Worm (Caenorhabditis elegans) whole organism, young adult: ENCODE results near the gene lido-10.

Source experiments
- C06A6.2 ChIP-seq: fragments of 200-800 bp; sonication (Bioruptor generic); conservative IDR thresholded peaks from 2 replicates; pipeline ENCODE4 v1.3.6; 2022; ENCODE audit warnings: missing genetic modification characterization, missing compliant biosample characterization
- D2030.7 ChIP-seq: fragments of 200-800 bp; sonication (Bioruptor generic); IDR thresholded peaks from 2 replicates; pipeline ENCODE4 v1.3.6; 2022; ENCODE audit warnings: missing genetic modification reagents, missing genetic modification characterization, missing compliant biosample characterization
- F37B4.10 ChIP-seq: fragments of 200-800 bp; sonication (Bioruptor generic); IDR thresholded peaks from 2 replicates; pipeline ENCODE4 v1.3.6; 2022; ENCODE audit warnings: missing genetic modification characterization, missing compliant biosample characterization
- F49E8.2 ChIP-seq: sonication (generic microtip); optimal IDR thresholded peaks from 3 replicates; lab custom pipeline; 2017; ENCODE audit warnings: missing genetic modification characterization, mild to moderate bottlenecking, missing compliant biosample characterization, antibody characterized with exemption, moderate library complexity; ENCODE audit not compliant: insufficient read depth
- F52B5.7 ChIP-seq: sonication (generic microtip); optimal IDR thresholded peaks from 2 replicates; lab custom pipeline; 2016; ENCODE audit warnings: mild to moderate bottlenecking, missing genetic modification characterization, missing compliant biosample characterization
- K11D2.4 ChIP-seq: fragments of 200-800 bp; sonication (Bioruptor generic); IDR thresholded peaks from 2 replicates; pipeline ENCODE4 v1.3.6; 2022; ENCODE audit warnings: missing genetic modification reagents, missing genetic modification characterization, missing compliant biosample characterization
- T07F8.4 ChIP-seq: sonication (generic microtip); optimal IDR thresholded peaks from 2 replicates; lab custom pipeline; 2016; ENCODE audit warnings: mild to moderate bottlenecking, missing genetic modification characterization, moderate library complexity, missing compliant biosample characterization
- Y67H2A.10 ChIP-seq: fragments of 200-800 bp; sonication (Bioruptor generic); conservative IDR thresholded peaks from 2 replicates; pipeline ENCODE4 v1.3.6; 2022; ENCODE audit warnings: missing genetic modification reagents, missing genetic modification characterization, missing compliant biosample characterization
- Y95B8A.8 ChIP-seq: fragments of 200-800 bp; sonication (Bioruptor generic); IDR thresholded peaks from 2 replicates; pipeline ENCODE4 v1.3.6; 2022; ENCODE audit warnings: missing genetic modification reagents, missing genetic modification characterization, missing compliant biosample characterization
- aptf-2 ChIP-seq: fragments of 200-800 bp; sonication (Bioruptor generic); conservative IDR thresholded peaks from 2 replicates; pipeline ENCODE4 v1.3.6; 2022; ENCODE audit warnings: missing genetic modification reagents, missing genetic modification characterization, missing compliant biosample characterization
- attf-5 ChIP-seq: fragments of 200-800 bp; sonication (Bioruptor generic); optimal IDR thresholded peaks from 2 replicates; lab custom pipeline; 2018; ENCODE audit warnings: mild to moderate bottlenecking, missing genetic modification characterization, missing compliant biosample characterization
- bed-1 ChIP-seq: fragments of 200-800 bp; sonication (Bioruptor generic); IDR thresholded peaks from 2 replicates; pipeline ENCODE4 v1.3.6; 2022; ENCODE audit warnings: missing genetic modification reagents, missing genetic modification characterization, missing compliant biosample characterization
- ccch-3 ChIP-seq: fragments of 200-800 bp; sonication (Bioruptor generic); optimal IDR thresholded peaks from 2 replicates; lab custom pipeline; 2018; ENCODE audit warnings: mild to moderate bottlenecking, missing genetic modification characterization, missing compliant biosample characterization
- cebp-2 ChIP-seq: fragments of 200-800 bp; sonication (Bioruptor generic); IDR thresholded peaks from 2 replicates; pipeline ENCODE4 v1.3.6; 2022; ENCODE audit warnings: missing genetic modification characterization, missing compliant biosample characterization
- ceh-79 ChIP-seq: sonication (generic microtip); optimal IDR thresholded peaks from 2 replicates; lab custom pipeline; 2017; ENCODE audit warnings: mild to moderate bottlenecking, missing genetic modification characterization, missing compliant biosample characterization
- die-1 ChIP-seq: sonication (generic microtip); optimal IDR thresholded peaks from 2 replicates; lab custom pipeline; 2016; ENCODE audit warnings: missing genotype, mild to moderate bottlenecking, missing genetic modification characterization, missing compliant biosample characterization
- dpff-1 ChIP-seq: sonication (generic microtip); optimal IDR thresholded peaks from 2 replicates; lab custom pipeline; 2017; ENCODE audit warnings: mild to moderate bottlenecking, missing genetic modification characterization, missing compliant biosample characterization
- egl-44 ChIP-seq: fragments of 200-800 bp; sonication (Bioruptor generic); IDR thresholded peaks from 2 replicates; pipeline ENCODE4 v1.3.6; 2022; ENCODE audit warnings: missing genetic modification reagents, missing genetic modification characterization, missing compliant biosample characterization
- hmg-1.2 ChIP-seq: fragments of 200-800 bp; sonication (Bioruptor generic); IDR thresholded peaks from 2 replicates; pipeline ENCODE4 v1.3.6; 2022; ENCODE audit warnings: missing genetic modification reagents, missing genetic modification characterization, missing compliant biosample characterization
- hmg-20 ChIP-seq: fragments of 200-800 bp; sonication (Bioruptor generic); IDR thresholded peaks from 2 replicates; pipeline ENCODE4 v1.3.6; 2022; ENCODE audit warnings: missing genetic modification reagents, missing genetic modification characterization, missing compliant biosample characterization
- hsf-1 ChIP-seq: fragments of 200-800 bp; sonication (Bioruptor generic); IDR thresholded peaks from 2 replicates; pipeline ENCODE4 v1.3.6; 2022; ENCODE audit warnings: missing genetic modification reagents, missing genetic modification characterization, missing compliant biosample characterization
- lag-1 ChIP-seq: fragments of 200-800 bp; sonication (Bioruptor generic); IDR thresholded peaks from 2 replicates; pipeline ENCODE4 v1.3.6; 2022; ENCODE audit warnings: missing genetic modification reagents, missing genetic modification characterization, missing compliant biosample characterization
- let-607 ChIP-seq, 2 experiments: fragments of 200-800 bp in 1 of 2; sonication (Bioruptor generic) in 1 of 2; sonication (generic microtip) in 1 of 2; optimal IDR thresholded peaks; 2 replicates each; lab custom pipeline; 2016 to 2018; ENCODE audit warnings: mild to moderate bottlenecking in 2 of 2, missing compliant biosample characterization in 2 of 2, missing genetic modification characterization in 2 of 2, moderate library complexity in 2 of 2, missing genotype in 1 of 2
- lsl-1 ChIP-seq: fragments of 200-800 bp; sonication (Bioruptor generic); optimal IDR thresholded peaks from 2 replicates; lab custom pipeline; 2018; ENCODE audit warnings: mild to moderate bottlenecking, missing genetic modification characterization, moderate library complexity, missing compliant biosample characterization
- lsy-27 ChIP-seq: sonication (generic microtip); optimal IDR thresholded peaks from 2 replicates; lab custom pipeline; 2017; ENCODE audit warnings: missing genetic modification characterization, mild to moderate bottlenecking, missing compliant biosample characterization, antibody characterized with exemption, missing genotype, borderline replicate concordance; ENCODE audit not compliant: insufficient read depth
- madf-10 ChIP-seq: sonication (generic microtip); optimal IDR thresholded peaks from 2 replicates; lab custom pipeline; 2016; ENCODE audit warnings: mild to moderate bottlenecking, missing genetic modification characterization, missing compliant biosample characterization
- mcd-1 ChIP-seq: fragments of 200-800 bp; sonication (Bioruptor generic); IDR thresholded peaks from 2 replicates; pipeline ENCODE4 v1.3.6; 2022; ENCODE audit warnings: missing genetic modification reagents, missing genetic modification characterization, missing compliant biosample characterization
- mxl-1 ChIP-seq: sonication (generic microtip); optimal IDR thresholded peaks from 2 replicates; lab custom pipeline; 2016; ENCODE audit warnings: missing genetic modification characterization, missing compliant biosample characterization
- nfya-1 ChIP-seq: sonication (generic microtip); optimal IDR thresholded peaks from 2 replicates; lab custom pipeline; 2017; ENCODE audit warnings: antibody characterized with exemption, missing compliant biosample characterization, missing genetic modification characterization, borderline replicate concordance; ENCODE audit not compliant: insufficient read depth
- nfya-2 ChIP-seq: fragments of 200-800 bp; sonication (Bioruptor generic); IDR thresholded peaks from 2 replicates; pipeline ENCODE4 v1.3.6; 2022; ENCODE audit warnings: missing genetic modification reagents, missing genetic modification characterization, missing compliant biosample characterization
- nhr-179 ChIP-seq: sonication (generic microtip); optimal IDR thresholded peaks from 2 replicates; lab custom pipeline; 2016; ENCODE audit warnings: mild to moderate bottlenecking, missing genetic modification characterization, missing compliant biosample characterization
- pha-4 ChIP-seq: fragments of 150-350 bp; sonication (generic microtip); optimal IDR thresholded peaks from 2 replicates; lab custom pipeline; 2014; ENCODE audit warnings: missing biosample characterization, missing genetic modification reagents, missing genetic modification characterization
- rcor-1 ChIP-seq: fragments of 200-800 bp; sonication (Bioruptor generic); IDR thresholded peaks from 2 replicates; pipeline ENCODE4 v1.3.6; 2022; ENCODE audit warnings: missing genetic modification reagents, missing genetic modification characterization, missing compliant biosample characterization
- rec-8 ChIP-seq, 2 experiments: sonication (generic microtip); optimal IDR thresholded peaks; 2 replicates each; lab custom pipeline; 2016; ENCODE audit warnings: mild to moderate bottlenecking in 2 of 2, missing genetic modification characterization in 2 of 2, missing genetic modification reagents in 2 of 2, missing genotype in 2 of 2, missing biosample characterization in 1 of 2, missing compliant biosample characterization in 1 of 2, moderate library complexity in 1 of 2
- rpc-1 ChIP-seq, 2 experiments: fragments of 150-350 bp in 1 of 2; sonication (generic microtip) in 1 of 2; optimal IDR thresholded peaks; 2 replicates each; lab custom pipeline; 2014 to 2018; ENCODE audit warnings: missing biosample characterization in 1 of 2, missing genetic modification characterization in 1 of 2, missing genetic modification reagents in 1 of 2, missing genotype in 1 of 2
- sea-2 ChIP-seq: fragments of 200-800 bp; sonication (Bioruptor generic); IDR thresholded peaks from 2 replicates; pipeline ENCODE4 v1.3.6; 2022; ENCODE audit warnings: missing genetic modification characterization, missing compliant biosample characterization
- snpc-1.1 ChIP-seq: sonication (generic microtip); optimal IDR thresholded peaks from 2 replicates; lab custom pipeline; 2017; ENCODE audit warnings: missing genetic modification characterization, mild to moderate bottlenecking, missing compliant biosample characterization, antibody characterized with exemption, moderate library complexity, missing genotype, missing genetic modification reagents; ENCODE audit not compliant: insufficient read depth
- snpc-1.3 ChIP-seq: sonication (generic microtip); optimal IDR thresholded peaks from 2 replicates; lab custom pipeline; 2017; ENCODE audit warnings: missing genetic modification characterization, mild to moderate bottlenecking, missing compliant biosample characterization, antibody characterized with exemption, moderate library complexity, missing genotype, missing genetic modification reagents; ENCODE audit not compliant: insufficient read depth
- snpc-4 ChIP-seq, 5 experiments: fragments of 150-350 bp in 1 of 5; sonication (generic microtip) in 4 of 5; optimal IDR thresholded peaks; 2 replicates each; lab custom pipeline; 2014 to 2018; ENCODE audit warnings: missing genetic modification characterization in 5 of 5, missing biosample characterization in 3 of 5, antibody characterized with exemption in 2 of 5, mild to moderate bottlenecking in 2 of 5, missing compliant biosample characterization in 2 of 5, missing genotype in 2 of 5, moderate library complexity in 2 of 5, missing genetic modification reagents in 1 of 5
- somi-1 ChIP-seq: fragments of 200-800 bp; sonication (Bioruptor generic); optimal IDR thresholded peaks from 2 replicates; lab custom pipeline; 2018; ENCODE audit warnings: mild to moderate bottlenecking, missing genetic modification characterization, missing compliant biosample characterization
- tbp1 ChIP-seq: fragments of 200-800 bp; sonication (Bioruptor generic); optimal IDR thresholded peaks from 2 replicates; lab custom pipeline; 2018; ENCODE audit warnings: mild to moderate bottlenecking, missing genetic modification characterization, missing compliant biosample characterization
- tbx-9 ChIP-seq: sonication (generic microtip); optimal IDR thresholded peaks from 2 replicates; lab custom pipeline; 2016; ENCODE audit warnings: borderline replicate concordance, missing genetic modification characterization, inconsistent platforms, missing compliant biosample characterization
- xnd-1 ChIP-seq: sonication (generic microtip); optimal IDR thresholded peaks from 2 replicates; lab custom pipeline; 2016; ENCODE audit warnings: missing genotype, missing genetic modification reagents, missing genetic modification characterization, missing compliant biosample characterization
- ztf-18 ChIP-seq: sonication (generic microtip); optimal IDR thresholded peaks from 2 replicates; lab custom pipeline; 2016; ENCODE audit warnings: missing genotype, mild to moderate bottlenecking, missing genetic modification characterization, missing compliant biosample characterization
- ztf-25 ChIP-seq: fragments of 200-800 bp; sonication (Bioruptor generic); IDR thresholded peaks from 2 replicates; pipeline ENCODE4 v1.3.6; 2022; ENCODE audit warnings: missing genetic modification reagents, missing genetic modification characterization, missing compliant biosample characterization
- ztf-3 ChIP-seq: fragments of 200-800 bp; sonication (Bioruptor generic); optimal IDR thresholded peaks from 2 replicates; lab custom pipeline; 2018; ENCODE audit warnings: mild to moderate bottlenecking, missing genetic modification characterization, missing compliant biosample characterization
- ztf-6 ChIP-seq: fragments of 200-800 bp; sonication (Bioruptor generic); IDR thresholded peaks from 2 replicates; pipeline ENCODE4 v1.3.6; 2022; ENCODE audit warnings: missing genetic modification reagents, missing genetic modification characterization, missing compliant biosample characterization

The lido-10 gene

ce11 chrII:2987122-2987556 is 15.2 kb upstream of the lido-10 start (continued):
- no peak for TF ChIP-seq lsy-27 (tag; lab: Kevin White, UChicago)
- TF ChIP-seq madf-10: no peak
- TF ChIP-seq ztf-6 (GFP tag; lab: Robert Waterston, UW): no peak
- no peak for TF ChIP-seq attf-5 (GFP tag; lab: Kevin White, UChicago)
- no peak for TF ChIP-seq rpc-1 (optimal IDR thresholded peaks at IDR 0.05; lab: Kevin White, UChicago)
- no peak for TF ChIP-seq rpc-1 (tag; optimal IDR thresholded peaks at IDR 0.05; lab: Kevin White, UChicago)
- no peak for TF ChIP-seq snpc-1.1 (tag; lab: Kevin White, UChicago)
- peak; percentile 30; the same call in 1 of the 2 replicates for TF ChIP-seq mcd-1 (GFP tag; lab: Robert Waterston, UW)
- TF ChIP-seq ccch-3 (GFP tag; lab: Kevin White, UChicago): no peak
- no peak for TF ChIP-seq dpff-1 (tag; lab: Kevin White, UChicago)
- no peak for TF ChIP-seq lag-1 (GFP tag; lab: Robert Waterston, UW)
- TF ChIP-seq T07F8.4 (tag; lab: Kevin White, UChicago): no peak
- no peak for TF ChIP-seq F49E8.2 (tag; lab: Kevin White, UChicago)
- TF ChIP-seq die-1: no peak
- TF ChIP-seq tbp1: no peak
- TF ChIP-seq hmg-20 (GFP tag; lab: Robert Waterston, UW): no peak
- peak; percentile 21; the same call in 1 of the 2 replicates for TF ChIP-seq sea-2 (GFP tag; lab: Robert Waterston, UW)
- TF ChIP-seq Y67H2A.10 (GFP tag; lab: Robert Waterston, UW): no peak
- no peak for TF ChIP-seq Y95B8A.8 (GFP tag; lab: Robert Waterston, UW)
- no peak for TF ChIP-seq D2030.7
- TF ChIP-seq C06A6.2 (GFP tag; lab: Robert Waterston, UW): no peak
- peak; percentile 33 for TF ChIP-seq somi-1 (GFP tag; lab: Kevin White, UChicago)
- no peak for TF ChIP-seq rcor-1 (GFP tag; lab: Robert Waterston, UW)
- TF ChIP-seq cebp-2 (GFP tag; lab: Robert Waterston, UW): 0 out of 2 replicates have a peak, but pooled peaks have one; percentile 40
- TF ChIP-seq ztf-18 (tag; lab: Kevin White, UChicago): no peak
- TF ChIP-seq snpc-1.3: no peak
- TF ChIP-seq rec-8 (tag; optimal IDR thresholded peaks at IDR 0.05; lab: Kevin White, UChicago): no peak
- no peak for TF ChIP-seq nfya-1 (tag; lab: Kevin White, UChicago)
- no peak for TF ChIP-seq mxl-1 (tag; lab: Kevin White, UChicago)
- no peak for TF ChIP-seq K11D2.4 (GFP tag; lab: Robert Waterston, UW)
- TF ChIP-seq F37B4.10 (GFP tag; lab: Robert Waterston, UW): no peak
- TF ChIP-seq hsf-1 (GFP tag; lab: Robert Waterston, UW): no peak
- TF ChIP-seq snpc-4 (GFP tag; optimal IDR thresholded peaks at IDR 0.05; lab: Kevin White, UChicago): no peak
- peak; percentile 7 to 82 (median 44) for TF ChIP-seq snpc-4 (tag; optimal IDR thresholded peaks at IDR 0.05; lab: Kevin White, UChicago)
- no peak for TF ChIP-seq lsl-1 (GFP tag; lab: Kevin White, UChicago)
- TF ChIP-seq ztf-25 (GFP tag; lab: Robert Waterston, UW): no peak
- no peak for TF ChIP-seq ztf-3
- TF ChIP-seq F52B5.7: peak; percentile 57
- no peak for TF ChIP-seq pha-4 (tag; lab: Kevin White, UChicago)
- TF ChIP-seq egl-44 (GFP tag; lab: Robert Waterston, UW): no peak
- no peak for TF ChIP-seq nfya-2 (GFP tag; lab: Robert Waterston, UW)
- no peak for TF ChIP-seq bed-1 (GFP tag; lab: Robert Waterston, UW)
- no peak for TF ChIP-seq xnd-1
- TF ChIP-seq tbx-9: no peak
- TF ChIP-seq ceh-79 (tag; lab: Kevin White, UChicago): no peak
- no peak for TF ChIP-seq aptf-2
- TF ChIP-seq let-607 (tag; optimal IDR thresholded peaks at IDR 0.05; lab: Kevin White, UChicago): no peak
- TF ChIP-seq hmg-1.2: no peak
- TF ChIP-seq nhr-179 (tag; lab: Kevin White, UChicago): no peak
